Fruit fly (Drosophila melanogaster) whole organism, embryonic: ENCODE results near the gene cv-c.

Experiments used
- ATbp ChIP-seq: fragments of 200-800 bp; sonication (Bioruptor generic); optimal IDR thresholded peaks from 2 replicates; lab custom pipeline; 2017; ENCODE audit warnings: missing biosample characterization, mild to moderate bottlenecking, missing genetic modification characterization, missing genetic modification reagents
- CG10979 ChIP-seq: fragments of 200-800 bp; sonication (Bioruptor generic); optimal IDR thresholded peaks from 2 replicates; lab custom pipeline; 2018; ENCODE audit warnings: missing biosample characterization, mild to moderate bottlenecking, missing genetic modification characterization, moderate library complexity
- CG12744 ChIP-seq: fragments of 200-800 bp; sonication (Bioruptor generic); optimal IDR thresholded peaks from 2 replicates; lab custom pipeline; 2016; ENCODE audit warnings: missing biosample characterization, missing genetic modification characterization
- CG14050 ChIP-seq: fragments of 200-800 bp; sonication (Bioruptor generic); IDR thresholded peaks from 3 replicates; pipeline ENCODE4 v1.3.6; 2022; ENCODE audit warnings: missing biosample characterization, missing genetic modification characterization
- CG14965 ChIP-seq: fragments of 200-800 bp; sonication (Bioruptor generic); optimal IDR thresholded peaks from 2 replicates; lab custom pipeline; 2016; ENCODE audit warnings: missing biosample characterization, missing genetic modification characterization, borderline replicate concordance
- CG17359 ChIP-seq: fragments of 200-800 bp; sonication (Bioruptor generic); optimal IDR thresholded peaks from 3 replicates; lab custom pipeline; 2018; ENCODE audit warnings: missing biosample characterization, mild to moderate bottlenecking, missing genetic modification characterization, moderate library complexity
- CG17385 ChIP-seq: fragments of 200-800 bp; sonication (Bioruptor generic); optimal IDR thresholded peaks from 3 replicates; lab custom pipeline; 2018; ENCODE audit warnings: missing biosample characterization, mild to moderate bottlenecking, missing genetic modification characterization
- CG2202 ChIP-seq: fragments of 200-800 bp; sonication (Bioruptor generic); optimal IDR thresholded peaks from 2 replicates; lab custom pipeline; 2018; ENCODE audit warnings: missing biosample characterization, mild to moderate bottlenecking, missing genetic modification characterization
- CG30020 ChIP-seq: fragments of 200-800 bp; optimal IDR thresholded peaks from 2 replicates; lab custom pipeline; 2019; ENCODE audit warnings: missing biosample characterization, mild to moderate bottlenecking, missing genetic modification characterization, moderate library complexity
- CG4424 ChIP-seq: fragments of 200-800 bp; sonication (Bioruptor generic); optimal IDR thresholded peaks from 3 replicates; lab custom pipeline; 2016; ENCODE audit warnings: missing biosample characterization, missing genetic modification characterization
- CG6689 ChIP-seq: fragments of 200-800 bp; sonication (Bioruptor generic); IDR thresholded peaks from 2 replicates; pipeline ENCODE4 v1.3.6; 2022; ENCODE audit warnings: missing biosample characterization, missing genetic modification characterization
- CG7745 ChIP-seq: fragments of 200-800 bp; sonication (Bioruptor generic); optimal IDR thresholded peaks from 2 replicates; lab custom pipeline; 2018; ENCODE audit warnings: missing biosample characterization, mild to moderate bottlenecking, missing genetic modification characterization, moderate library complexity
- CG7786 ChIP-seq: fragments of 200-800 bp; sonication (Bioruptor generic); optimal IDR thresholded peaks from 2 replicates; lab custom pipeline; 2016; ENCODE audit warnings: missing biosample characterization, missing genetic modification characterization
- CG8359 ChIP-seq: fragments of 200-800 bp; sonication (Bioruptor generic); optimal IDR thresholded peaks from 2 replicates; lab custom pipeline; 2017; ENCODE audit warnings: missing biosample characterization, mild to moderate bottlenecking, missing genetic modification characterization, borderline replicate concordance
- CG9437 ChIP-seq: fragments of 200-800 bp; sonication (Bioruptor generic); optimal IDR thresholded peaks from 2 replicates; lab custom pipeline; 2018; ENCODE audit warnings: missing biosample characterization, mild to moderate bottlenecking, missing genetic modification characterization
- Chrac-16 ChIP-seq: fragments of 200-800 bp; sonication (Bioruptor generic); optimal IDR thresholded peaks from 3 replicates; lab custom pipeline; 2016; ENCODE audit warnings: missing biosample characterization, missing genetic modification characterization
- Dfd ChIP-seq, 2 experiments: fragments of >200 bp; optimal IDR thresholded peaks; 2 replicates each; lab custom pipeline; 2017; ENCODE audit warnings: missing biosample characterization in 2 of 2, missing genetic modification characterization in 2 of 2
- Dll ChIP-seq: fragments of 200-800 bp; sonication (Bioruptor generic); IDR thresholded peaks from 4 replicates; pipeline ENCODE4 v1.3.6; 2022; ENCODE audit warnings: missing biosample characterization, missing genetic modification characterization; ENCODE audit not compliant: partially characterized antibody
- HLH54F ChIP-seq: fragments of 200-800 bp; sonication (Bioruptor generic); optimal IDR thresholded peaks from 3 replicates; lab custom pipeline; 2016; ENCODE audit warnings: missing biosample characterization, missing genetic modification characterization
- HmgD ChIP-seq: fragments of 200-800 bp; sonication (Bioruptor generic); optimal IDR thresholded peaks from 3 replicates; lab custom pipeline; 2016; ENCODE audit warnings: missing biosample characterization, missing genetic modification characterization
- NFAT ChIP-seq: fragments of 200-800 bp; sonication (Bioruptor generic); IDR thresholded peaks from 2 replicates; pipeline ENCODE4 v1.3.6; 2022; ENCODE audit warnings: missing biosample characterization, missing genetic modification characterization
- Ravus ChIP-seq: fragments of 200-800 bp; sonication (Bioruptor generic); IDR thresholded peaks from 2 replicates; pipeline ENCODE4 v1.3.6; 2022; ENCODE audit warnings: missing biosample characterization, missing genetic modification characterization
- Sox100B ChIP-seq: fragments of 200-800 bp; sonication (Bioruptor generic); optimal IDR thresholded peaks from 3 replicates; lab custom pipeline; 2018; ENCODE audit warnings: missing biosample characterization, mild to moderate bottlenecking, missing genetic modification characterization
- TFAM ChIP-seq: fragments of 200-800 bp; sonication (Bioruptor generic); optimal IDR thresholded peaks from 2 replicates; lab custom pipeline; 2017; ENCODE audit warnings: missing biosample characterization, missing genetic modification characterization, inconsistent platforms
- ara ChIP-seq: fragments of 200-800 bp; sonication (Bioruptor generic); IDR thresholded peaks from 2 replicates; pipeline ENCODE4 v1.3.6; 2022; ENCODE audit warnings: missing biosample characterization, missing genetic modification characterization
- ato ChIP-seq: fragments of 200-800 bp; sonication (Bioruptor generic); IDR thresholded peaks from 2 replicates; pipeline ENCODE4 v1.3.6; 2022; ENCODE audit warnings: missing biosample characterization, missing genetic modification characterization; ENCODE audit not compliant: partially characterized antibody
- corto ChIP-seq: fragments of 200-800 bp; sonication (Bioruptor generic); optimal IDR thresholded peaks from 2 replicates; lab custom pipeline; 2016; ENCODE audit warnings: missing biosample characterization, mild to moderate bottlenecking, missing genetic modification characterization, moderate library complexity
- dan ChIP-seq: fragments of 200-800 bp; sonication (Bioruptor generic); IDR thresholded peaks from 2 replicates; pipeline ENCODE4 v1.3.6; 2022; ENCODE audit warnings: missing biosample characterization, missing genetic modification characterization
- dati ChIP-seq: fragments of 200-800 bp; sonication (Bioruptor generic); IDR thresholded peaks from 2 replicates; pipeline ENCODE4 v1.3.6; 2022; ENCODE audit warnings: missing biosample characterization, missing genetic modification characterization
- dmrt11E ChIP-seq: fragments of 200-800 bp; sonication (Bioruptor generic); optimal IDR thresholded peaks from 3 replicates; lab custom pipeline; 2018; ENCODE audit warnings: missing biosample characterization, mild to moderate bottlenecking, missing genetic modification characterization, moderate library complexity
- dmrt99B ChIP-seq: fragments of 200-800 bp; sonication (Bioruptor generic); optimal IDR thresholded peaks from 2 replicates; lab custom pipeline; 2018; ENCODE audit warnings: missing biosample characterization, mild to moderate bottlenecking, missing genetic modification characterization, moderate library complexity
- emc ChIP-seq: fragments of 200-800 bp; sonication (Bioruptor generic); optimal IDR thresholded peaks from 2 replicates; lab custom pipeline; 2016; ENCODE audit warnings: missing biosample characterization, missing genetic modification characterization
- ems ChIP-seq: fragments of 200-800 bp; sonication (Bioruptor generic); optimal IDR thresholded peaks from 3 replicates; lab custom pipeline; 2016; ENCODE audit warnings: missing biosample characterization, missing genetic modification characterization
- esg ChIP-seq: fragments of 200-800 bp; sonication (Bioruptor generic); conservative IDR thresholded peaks from 2 replicates; pipeline ENCODE4 v1.3.6; 2022; ENCODE audit warnings: missing biosample characterization, missing genetic modification characterization
- gfzf ChIP-seq: fragments of 200-800 bp; sonication (Bioruptor generic); optimal IDR thresholded peaks from 2 replicates; lab custom pipeline; 2016; ENCODE audit warnings: missing biosample characterization, mild to moderate bottlenecking, missing genetic modification characterization, moderate library complexity
- grau ChIP-seq: fragments of 200-800 bp; optimal IDR thresholded peaks from 3 replicates; lab custom pipeline; 2019; ENCODE audit warnings: missing biosample characterization, mild to moderate bottlenecking, missing genetic modification characterization, moderate library complexity
- hkb ChIP-seq, 2 experiments: fragments of 200-800 bp in 1 of 2; fragments of >200 bp in 1 of 2; sonication (Bioruptor generic) in 1 of 2; IDR thresholded peaks in 1 of 2; optimal IDR thresholded peaks in 1 of 2; 2 replicates each; pipeline versions ENCODE4 v1.3.6 to Lab custom; 2017 to 2022; ENCODE audit warnings: missing biosample characterization in 1 of 2, missing genetic modification characterization in 1 of 2
- insv ChIP-seq, 2 experiments: fragments of 200-800 bp; sonication (Bioruptor generic); optimal IDR thresholded peaks; 3 replicates each; lab custom pipeline; 2016 to 2018; ENCODE audit warnings: missing biosample characterization in 2 of 2, missing genetic modification characterization in 2 of 2
- kay ChIP-seq: fragments of 200-800 bp; sonication (Bioruptor generic); optimal IDR thresholded peaks from 2 replicates; lab custom pipeline; 2016; ENCODE audit warnings: missing biosample characterization, missing genetic modification characterization
- klu ChIP-seq: fragments of 200-800 bp; sonication (Bioruptor generic); IDR thresholded peaks from 2 replicates; pipeline ENCODE4 v1.3.6; 2022; ENCODE audit warnings: missing biosample characterization, missing genetic modification characterization
- lola ChIP-seq, 3 experiments: fragments of >200 bp in 2 of 3; fragments of 200-800 bp in 1 of 3; sonication (Bioruptor generic) in 1 of 3; optimal IDR thresholded peaks; 2 replicates each; lab custom pipeline; 2017 to 2019; ENCODE audit warnings: missing biosample characterization in 3 of 3, missing genetic modification characterization in 3 of 3, mild to moderate bottlenecking in 1 of 3, moderate library complexity in 1 of 3
- pfk ChIP-seq: fragments of 200-800 bp; sonication (Bioruptor generic); optimal IDR thresholded peaks from 2 replicates; lab custom pipeline; 2018; ENCODE audit warnings: missing biosample characterization, mild to moderate bottlenecking, missing genetic modification characterization, moderate library complexity
- repo ChIP-seq: fragments of 200-800 bp; sonication (Bioruptor generic); optimal IDR thresholded peaks from 2 replicates; lab custom pipeline; 2016; ENCODE audit warnings: missing biosample characterization, missing genetic modification characterization
- shn ChIP-seq: fragments of 200-800 bp; sonication (Bioruptor generic); optimal IDR thresholded peaks from 3 replicates; lab custom pipeline; 2016; ENCODE audit warnings: missing biosample characterization, missing genetic modification characterization
- sima ChIP-seq: fragments of 200-800 bp; sonication (Bioruptor generic); optimal IDR thresholded peaks from 2 replicates; lab custom pipeline; 2016; ENCODE audit warnings: missing biosample characterization, missing genetic modification characterization
- tap ChIP-seq: fragments of 200-800 bp; optimal IDR thresholded peaks from 3 replicates; lab custom pipeline; 2019; ENCODE audit warnings: missing biosample characterization, mild to moderate bottlenecking, missing genetic modification characterization, moderate library complexity
- unc-4 ChIP-seq: fragments of 200-800 bp; sonication (Bioruptor generic); IDR thresholded peaks from 2 replicates; pipeline ENCODE4 v1.3.6; 2022; ENCODE audit warnings: missing biosample characterization, missing genetic modification characterization; ENCODE audit not compliant: partially characterized antibody
- wek ChIP-seq: fragments of 200-800 bp; sonication (Bioruptor generic); optimal IDR thresholded peaks from 3 replicates; lab custom pipeline; 2018; ENCODE audit warnings: missing biosample characterization, mild to moderate bottlenecking, missing genetic modification characterization, moderate library complexity
- zen ChIP-seq: fragments of 200-800 bp; sonication (Bioruptor generic); optimal IDR thresholded peaks from 3 replicates; lab custom pipeline; 2018; ENCODE audit warnings: missing biosample characterization, mild to moderate bottlenecking, missing genetic modification characterization, moderate library complexity
- zf30C ChIP-seq: fragments of 200-800 bp; sonication (Bioruptor generic); optimal IDR thresholded peaks from 3 replicates; lab custom pipeline; 2018; ENCODE audit warnings: missing biosample characterization, mild to moderate bottlenecking, missing genetic modification characterization

The cv-c gene

dm6 chr3R:14469724-14470123 lies 11.8 kb downstream of the cv-c start (continued):
- peak; percentile 55 for TF ChIP-seq CG6689 (GFP tag; lab: Robert Waterston, UW)
- TF ChIP-seq ato, result no peak
- TF ChIP-seq lola (GFP tag; optimal IDR thresholded peaks at IDR 0.05; lab: Kevin White, UChicago), result peak in 1 of 3 experiments; percentile 84
- no peak for TF ChIP-seq NFAT (GFP tag; lab: Robert Waterston, UW)
- TF ChIP-seq sima (GFP tag; lab: Kevin White, UChicago), result no peak
- TF ChIP-seq shn (GFP tag; lab: Kevin White, UChicago), result no peak
- TF ChIP-seq TFAM (GFP tag; lab: Kevin White, UChicago), result peak; percentile 39
- no peak for TF ChIP-seq CG12744
- peak; percentile 76 for TF ChIP-seq ara (GFP tag; lab: Robert Waterston, UW)
- TF ChIP-seq ATbp (GFP tag; lab: Kevin White, UChicago), result peak; percentile 50
- no peak for TF ChIP-seq emc (GFP tag; lab: Kevin White, UChicago)
- no peak for TF ChIP-seq hkb (optimal IDR thresholded peaks at IDR 0.05; lab: Kevin White, UChicago)
- TF ChIP-seq hkb (GFP tag; IDR thresholded peaks at IDR 0.05; lab: Robert Waterston, UW), result peak; percentile 52; the same call in 1 of the 2 replicates
- TF ChIP-seq dan, result no peak
- peak; percentile 51; the same call in 1 of the 2 replicates for TF ChIP-seq esg
- no peak for TF ChIP-seq ems (GFP tag; lab: Kevin White, UChicago)
- TF ChIP-seq HLH54F (GFP tag; lab: Kevin White, UChicago), result no peak
- peak; percentile 60 for TF ChIP-seq Sox100B (GFP tag; lab: Kevin White, UChicago)
- peak; percentile 71 for TF ChIP-seq zen (tag; lab: Kevin White, UChicago)
- peak; percentile 38 for TF ChIP-seq kay (GFP tag; lab: Kevin White, UChicago)
- TF ChIP-seq Chrac-16 (GFP tag; lab: Kevin White, UChicago), result peak; percentile 64
- peak; percentile 57 for TF ChIP-seq CG17359 (tag; lab: Kevin White, UChicago)
- TF ChIP-seq CG17385 (GFP tag; lab: Kevin White, UChicago), result peak; percentile 31
- no peak for TF ChIP-seq corto (GFP tag; lab: Kevin White, UChicago)
- TF ChIP-seq pfk (GFP tag; lab: Kevin White, UChicago), result no peak
- TF ChIP-seq CG14050 (GFP tag; lab: Robert Waterston, UW), result no peak
- no peak for TF ChIP-seq repo (GFP tag; lab: Kevin White, UChicago)
- peak; percentile 65 for TF ChIP-seq CG2202
- TF ChIP-seq tap, result peak; percentile 65
- TF ChIP-seq CG30020, result peak; percentile 13
- TF ChIP-seq HmgD (GFP tag; lab: Kevin White, UChicago), result no peak
- no peak for TF ChIP-seq unc-4 (GFP tag; lab: Robert Waterston, UW)
- TF ChIP-seq insv (GFP tag; optimal IDR thresholded peaks at IDR 0.05; lab: Kevin White, UChicago), result no peak
- no peak for TF ChIP-seq CG14965 (GFP tag; lab: Kevin White, UChicago)
- peak; percentile 69 for TF ChIP-seq CG4424 (GFP tag; lab: Kevin White, UChicago)
- TF ChIP-seq Ravus, result no peak
- TF ChIP-seq dmrt99B, result peak; percentile 72
- TF ChIP-seq CG8359, result peak; percentile 36
- TF ChIP-seq dati, result no peak
- TF ChIP-seq CG7786 (GFP tag; lab: Kevin White, UChicago), result no peak
- peak; percentile 88 for TF ChIP-seq CG10979 (tag; lab: Kevin White, UChicago)
- peak; percentile 76 for TF ChIP-seq grau (tag; lab: Kevin White, UChicago)
- no peak for TF ChIP-seq Dll
- TF ChIP-seq klu (GFP tag; lab: Robert Waterston, UW), result no peak
- TF ChIP-seq dmrt11E (tag; lab: Kevin White, UChicago), result peak; percentile 86
- TF ChIP-seq CG9437 (GFP tag; lab: Kevin White, UChicago), result peak; percentile 38
- no peak for TF ChIP-seq Dfd (GFP tag; optimal IDR thresholded peaks at IDR 0.05; lab: Kevin White, UChicago)
- TF ChIP-seq zf30C (GFP tag; lab: Kevin White, UChicago), result peak; percentile 76
- TF ChIP-seq gfzf (GFP tag; lab: Kevin White, UChicago), result no peak
- no peak for TF ChIP-seq CG7745 (tag; lab: Kevin White, UChicago)
- no peak for TF ChIP-seq wek (GFP tag; lab: Kevin White, UChicago)
